Worm (Caenorhabditis elegans): Measurements from ENCODE around the gene C38H2.2.

C38H2.2 gene

ce11 chrIII:10335086-10335485 lies 46.5 kb upstream of the C38H2.2 start, which contains the start of gene ced-9:
ced-9 (plus strand) TSS chrIII:10335172.
- TF ChIP-seq lsy-12 (tag; optimal IDR thresholded peaks at IDR 0.05) (no peak), nhr-23 (tag; optimal IDR thresholded peaks at IDR 0.05) (no peak), sea-2 (GFP tag; optimal IDR thresholded peaks at IDR 0.05) (no peak), daf-12 (tag; optimal IDR thresholded peaks at IDR 0.05) (no peak), nhr-43 (tag; optimal IDR thresholded peaks at IDR 0.05; ENCODE audit: poor library complexity, severe bottlenecking) (no peak), ceh-16 (tag; optimal IDR thresholded peaks at IDR 0.05) (no peak), snpc-4 (tag; optimal IDR thresholded peaks at IDR 0.05) (no peak), elt-2 (tag; optimal IDR thresholded peaks at IDR 0.05) (no peak), unc-39 (tag; optimal IDR thresholded peaks at IDR 0.05) (no peak), unc-62 (GFP tag; optimal IDR thresholded peaks at IDR 0.05) (no peak), zag-1 (tag; optimal IDR thresholded peaks at IDR 0.05) (no peak), elt-3 (tag; optimal IDR thresholded peaks at IDR 0.05) (no peak), fkh-2 (tag; optimal IDR thresholded peaks at IDR 0.05) (no peak)

DNA sequence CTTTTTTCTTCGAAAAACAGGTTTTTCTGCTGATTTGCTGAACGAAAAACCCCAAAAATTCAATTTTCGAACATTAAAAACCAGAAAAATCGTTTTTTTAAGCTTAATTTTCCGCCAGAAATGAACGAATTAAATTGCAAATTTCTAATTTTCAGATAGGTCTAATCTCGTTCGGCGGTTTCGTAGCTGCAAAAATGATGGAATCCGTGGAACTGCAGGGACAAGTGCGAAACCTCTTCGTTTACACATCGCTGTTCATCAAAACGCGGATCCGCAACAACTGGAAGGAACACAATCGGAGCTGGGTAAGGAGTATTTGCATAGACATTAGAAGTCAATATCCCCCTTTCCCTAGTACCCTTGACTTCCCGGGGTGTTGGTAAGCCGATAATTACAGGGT lies 45.5 kb upstream of the C38H2.2 start:
- TF ChIP-seq nhr-237 (tag; optimal IDR thresholded peaks at IDR 0.05) (no peak), ama-1 (optimal IDR thresholded peaks at IDR 0.05) (no peak), lin-15B (tag; optimal IDR thresholded peaks at IDR 0.05) (no peak), nhr-76 (tag; optimal IDR thresholded peaks at IDR 0.05) (no peak), nhr-28 (tag; optimal IDR thresholded peaks at IDR 0.05) (no peak), egl-27 (tag; optimal IDR thresholded peaks at IDR 0.05) (no peak), elt-1 (tag; optimal IDR thresholded peaks at IDR 0.05) (no peak), nhr-77 (tag; optimal IDR thresholded peaks at IDR 0.05) (no peak), ztf-11 (tag; optimal IDR thresholded peaks at IDR 0.05) (no peak), nhr-25 (tag; optimal IDR thresholded peaks at IDR 0.05) (no peak), fkh-2 (tag; optimal IDR thresholded peaks at IDR 0.05) (no peak), R02D3.7 (tag; optimal IDR thresholded peaks at IDR 0.05) (no peak), lin-39 (tag; optimal IDR thresholded peaks at IDR 0.05) (no peak), sea-2 (GFP tag; optimal IDR thresholded peaks at IDR 0.05) (no peak), aly-2 (tag; optimal IDR thresholded peaks at IDR 0.05) (no peak), pqm-1 (tag; optimal IDR thresholded peaks at IDR 0.05) (no peak), ceh-9 (tag; optimal IDR thresholded peaks at IDR 0.05) (no peak), ceh-16 (tag; optimal IDR thresholded peaks at IDR 0.05) (no peak)

ce11 chrIII:10337508-10338166 lies 43.9 kb upstream of the C38H2.2 start, which contains the start of gene ttr-15:
ttr-15 (plus strand) TSS chrIII:10337847.
- TF ChIP-seq jun-1 (tag; optimal IDR thresholded peaks at IDR 0.05) (peak; percentile 48), nhr-25 (tag; optimal IDR thresholded peaks at IDR 0.05) (peak; percentile 51), hmg-11 (tag; optimal IDR thresholded peaks at IDR 0.05) (no peak), fkh-2 (tag; optimal IDR thresholded peaks at IDR 0.05) (no peak), nhr-23 (tag; optimal IDR thresholded peaks at IDR 0.05) (peak; percentile 27), nhr-43 (tag; optimal IDR thresholded peaks at IDR 0.05; ENCODE audit: poor library complexity, severe bottlenecking) (peak; percentile 61), elt-1 (tag; optimal IDR thresholded peaks at IDR 0.05) (peak; percentile 43), ceh-28 (tag; optimal IDR thresholded peaks at IDR 0.05) (peak; percentile 27)

DNA sequence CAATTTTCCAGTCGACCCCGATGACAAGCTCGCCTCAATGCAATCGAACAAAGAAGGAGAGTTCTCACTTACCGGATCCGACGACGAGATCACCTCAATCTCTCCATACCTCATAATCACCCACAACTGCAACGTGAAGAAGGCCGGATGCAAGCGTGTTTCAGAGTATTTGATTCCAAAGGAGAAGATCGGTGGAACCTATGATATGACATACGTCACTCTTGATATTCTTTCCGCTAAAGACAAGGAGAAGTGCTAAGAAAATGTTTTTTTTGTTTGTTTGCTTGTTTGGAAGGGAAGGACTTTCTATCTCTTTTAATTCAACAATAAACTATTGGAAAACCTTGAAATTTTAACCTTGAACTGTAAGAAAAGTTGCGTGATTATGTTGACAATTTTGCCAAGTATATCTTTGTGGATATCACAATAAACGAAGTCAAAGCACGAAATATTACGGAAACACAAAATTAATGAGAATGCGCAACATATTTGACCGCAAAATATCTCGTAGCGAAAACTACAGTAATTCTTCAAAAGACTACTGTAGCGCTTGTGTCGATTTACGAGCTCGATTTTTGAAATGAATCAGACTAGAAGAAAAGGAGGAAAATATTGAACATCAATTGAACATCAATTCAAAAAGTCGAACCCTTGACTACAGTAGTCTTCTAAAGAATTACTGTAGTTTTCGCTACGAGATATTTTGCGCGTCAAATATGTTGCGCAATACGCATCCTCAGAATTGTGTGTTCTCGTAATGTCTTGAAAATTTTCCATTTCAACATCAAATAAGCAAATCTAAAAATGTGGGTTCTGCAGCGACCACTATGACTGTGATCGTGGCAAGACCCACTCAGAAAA lies 42.4 kb upstream of the C38H2.2 start:
- TF ChIP-seq nhr-25 (tag; optimal IDR thresholded peaks at IDR 0.05) (peak; percentile 39), fos-1 (tag; optimal IDR thresholded peaks at IDR 0.05) (no peak), fkh-2 (tag; optimal IDR thresholded peaks at IDR 0.05) (no peak), hmg-11 (tag; optimal IDR thresholded peaks at IDR 0.05) (no peak), sea-2 (GFP tag; optimal IDR thresholded peaks at IDR 0.05) (no peak), tbx-2 (tag; optimal IDR thresholded peaks at IDR 0.05) (no peak), elt-2 (tag; optimal IDR thresholded peaks at IDR 0.05) (no peak), nhr-28 (tag; optimal IDR thresholded peaks at IDR 0.05) (no peak), nhr-67 (tag; optimal IDR thresholded peaks at IDR 0.05) (no peak), zag-1 (tag; optimal IDR thresholded peaks at IDR 0.05) (no peak), elt-3 (tag; optimal IDR thresholded peaks at IDR 0.05) (no peak), egl-5 (tag; optimal IDR thresholded peaks at IDR 0.05) (no peak), unc-39 (tag; optimal IDR thresholded peaks at IDR 0.05) (no peak), nfya-1 (tag; optimal IDR thresholded peaks at IDR 0.05; ENCODE audit: insufficient read depth) (no peak), ama-1 (optimal IDR thresholded peaks at IDR 0.05) (peak; percentile 66), ZK546.5 (tag; optimal IDR thresholded peaks at IDR 0.05) (no peak), skn-1 (tag; optimal IDR thresholded peaks at IDR 0.05) (no peak), snpc-4 (tag; optimal IDR thresholded peaks at IDR 0.05) (no peak), ceh-82 (tag; optimal IDR thresholded peaks at IDR 0.05) (no peak), ztf-4 (tag; optimal IDR thresholded peaks at IDR 0.05) (no peak), R02D3.7 (tag; optimal IDR thresholded peaks at IDR 0.05) (peak; percentile 19), jun-1 (tag; optimal IDR thresholded peaks at IDR 0.05) (no peak), nhr-237 (tag; optimal IDR thresholded peaks at IDR 0.05) (no peak), daf-12 (tag; optimal IDR thresholded peaks at IDR 0.05) (no peak), eor-1 (tag; optimal IDR thresholded peaks at IDR 0.05) (no peak), unc-62 (GFP tag; optimal IDR thresholded peaks at IDR 0.05) (no peak), egl-27 (tag; optimal IDR thresholded peaks at IDR 0.05) (no peak), ceh-28 (tag; optimal IDR thresholded peaks at IDR 0.05) (peak; percentile 34), nhr-76 (tag; optimal IDR thresholded peaks at IDR 0.05) (no peak)

All from whole organism, L3 larva.